Fruit fly (Drosophila melanogaster) whole organism, wandering third instar larva: ENCODE measurements around the gene mRNA-cap.
A peak's percentile ranks its signal among the peaks of the same experiment; 100 is the strongest.

ENCODE experiments used
- Abd-B ChIP-seq: fragments of >200 bp; optimal IDR thresholded peaks from 2 replicates; lab custom pipeline; 2017; ENCODE audit warnings: missing biosample characterization, missing genetic modification characterization
- CG32264 ChIP-seq: fragments of 200-800 bp; sonication (Bioruptor generic); optimal IDR thresholded peaks from 2 replicates; lab custom pipeline; 2016; ENCODE audit warnings: missing biosample characterization, missing genetic modification characterization
- CG9705 ChIP-seq: fragments of 200-800 bp; sonication (Bioruptor generic); optimal IDR thresholded peaks from 2 replicates; lab custom pipeline; 2018; ENCODE audit warnings: missing biosample characterization, mild to moderate bottlenecking, missing genetic modification characterization
- CrebA ChIP-seq: fragments of 200-800 bp; sonication (Bioruptor generic); optimal IDR thresholded peaks from 2 replicates; lab custom pipeline; 2016; ENCODE audit warnings: missing biosample characterization, mild to moderate bottlenecking, missing genetic modification characterization, borderline replicate concordance
- Dfd ChIP-seq: fragments of >200 bp; optimal IDR thresholded peaks from 2 replicates; lab custom pipeline; 2017; ENCODE audit warnings: missing biosample characterization, missing genetic modification characterization
- Dif ChIP-seq: fragments of 200-275, 200-300 bp; sonication (Bioruptor generic); optimal IDR thresholded peaks from 2 replicates; lab custom pipeline; 2018; ENCODE audit warnings: missing biosample characterization, missing genetic modification characterization; ENCODE audit not compliant: partially characterized antibody
- GATAd ChIP-seq: sonication (Bioruptor generic); optimal IDR thresholded peaks from 2 replicates; lab custom pipeline; 2016; ENCODE audit warnings: missing biosample characterization, missing genetic modification characterization
- HLH106 ChIP-seq: fragments of 200-800 bp; optimal IDR thresholded peaks from 3 replicates; lab custom pipeline; 2019; ENCODE audit warnings: missing biosample characterization, mild to moderate bottlenecking, missing genetic modification characterization, moderate library complexity
- Hr83 ChIP-seq: fragments of 200-300 bp; sonication (Bioruptor generic); optimal IDR thresholded peaks from 2 replicates; lab custom pipeline; 2016; ENCODE audit warnings: missing biosample characterization, mild to moderate bottlenecking, missing genetic modification characterization, moderate library complexity; ENCODE audit not compliant: poor library complexity, severe bottlenecking
- Mio ChIP-seq: sonication (Bioruptor generic); optimal IDR thresholded peaks from 2 replicates; lab custom pipeline; 2016; ENCODE audit warnings: missing biosample characterization, missing genetic modification characterization
- Myc ChIP-seq: fragments of >200 bp; optimal IDR thresholded peaks from 2 replicates; lab custom pipeline; 2017
- N ChIP-seq: fragments of >200 bp; optimal IDR thresholded peaks from 2 replicates; lab custom pipeline; 2018; ENCODE audit warnings: missing biosample characterization, missing external identifiers, missing genetic modification characterization
- OdsH ChIP-seq: fragments of 200-800 bp; sonication (Bioruptor generic); optimal IDR thresholded peaks from 2 replicates; lab custom pipeline; 2016; ENCODE audit warnings: missing biosample characterization, mild to moderate bottlenecking, missing genetic modification characterization
- Rel ChIP-seq, 2 experiments: fragments of 200-800 bp; sonication (Bioruptor generic) in 1 of 2; optimal IDR thresholded peaks; 2 replicates in 1 of 2; 3 replicates in 1 of 2; lab custom pipeline; 2016 to 2019; ENCODE audit warnings: mild to moderate bottlenecking in 2 of 2, missing biosample characterization in 2 of 2, missing genetic modification characterization in 2 of 2, moderate library complexity in 1 of 2
- Sp1 ChIP-seq: fragments of 200-800 bp; sonication (Bioruptor generic); optimal IDR thresholded peaks from 3 replicates; lab custom pipeline; 2019; ENCODE audit warnings: missing biosample characterization, mild to moderate bottlenecking, missing genetic modification characterization, moderate library complexity
- Vsx2 ChIP-seq: fragments of 200-300, 225-300 bp; sonication (Bioruptor generic); optimal IDR thresholded peaks from 2 replicates; lab custom pipeline; 2018; ENCODE audit warnings: missing biosample characterization, missing genetic modification characterization; ENCODE audit not compliant: partially characterized antibody
- br ChIP-seq: fragments of 200-800 bp; sonication (Bioruptor generic); optimal IDR thresholded peaks from 2 replicates; lab custom pipeline; 2016; ENCODE audit warnings: missing biosample characterization, missing genetic modification characterization
- dl ChIP-seq, 2 experiments: fragments of 175-275, 200-275 bp in 1 of 2; fragments of 200-275 bp in 1 of 2; sonication (Bioruptor generic); optimal IDR thresholded peaks; lab custom pipeline; 2018; ENCODE audit warnings: mild to moderate bottlenecking in 2 of 2, missing biosample characterization in 2 of 2, missing genetic modification characterization in 2 of 2, moderate library complexity in 2 of 2; ENCODE audit not compliant: partially characterized antibody in 2 of 2, insufficient read depth in 1 of 2
- dmrt93B ChIP-seq: fragments of 200-800 bp; sonication (Bioruptor generic); optimal IDR thresholded peaks from 2 replicates; lab custom pipeline; 2018; ENCODE audit warnings: missing biosample characterization, mild to moderate bottlenecking, missing genetic modification characterization
- dsf ChIP-seq: sonication (Bioruptor generic); optimal IDR thresholded peaks from 2 replicates; lab custom pipeline; 2016; ENCODE audit warnings: missing biosample characterization, missing genetic modification characterization, borderline replicate concordance
- ey ChIP-seq: fragments of 200-800 bp; sonication (Bioruptor generic); optimal IDR thresholded peaks from 2 replicates; lab custom pipeline; 2016; ENCODE audit warnings: missing biosample characterization, missing genetic modification characterization
- foxo ChIP-seq, 2 experiments: fragments of 200-800 bp; sonication (Bioruptor generic); optimal IDR thresholded peaks; 2 replicates in 1 of 2; 3 replicates in 1 of 2; lab custom pipeline; 2016 to 2017; ENCODE audit warnings: missing biosample characterization in 2 of 2, missing genetic modification characterization in 2 of 2
- fru ChIP-seq: fragments of 200-800 bp; sonication (Bioruptor generic); optimal IDR thresholded peaks from 3 replicates; lab custom pipeline; 2016; ENCODE audit warnings: missing biosample characterization, mild to moderate bottlenecking, missing genetic modification characterization
- h ChIP-seq: fragments of 200-800 bp; sonication (Bioruptor generic); optimal IDR thresholded peaks from 3 replicates; lab custom pipeline; 2016; ENCODE audit warnings: missing biosample characterization, mild to moderate bottlenecking, missing genetic modification characterization
- jim ChIP-seq: fragments of 175-275, 200-325 bp; sonication (Bioruptor generic); optimal IDR thresholded peaks from 2 replicates; lab custom pipeline; 2016; ENCODE audit warnings: missing biosample characterization, mild to moderate bottlenecking, missing genetic modification characterization
- lola ChIP-seq: fragments of >200 bp; optimal IDR thresholded peaks from 2 replicates; lab custom pipeline; 2017; ENCODE audit warnings: missing biosample characterization, missing genetic modification characterization
- pan ChIP-seq: fragments of >200 bp; optimal IDR thresholded peaks from 2 replicates; lab custom pipeline; 2017
- psq ChIP-seq: fragments of 200-800 bp; sonication (Bioruptor generic); optimal IDR thresholded peaks from 3 replicates; lab custom pipeline; 2017; ENCODE audit warnings: missing biosample characterization, mild to moderate bottlenecking, missing genetic modification characterization, moderate library complexity
- rgr ChIP-seq: fragments of 200-800 bp; sonication (Bioruptor generic); optimal IDR thresholded peaks from 3 replicates; lab custom pipeline; 2016; ENCODE audit warnings: missing biosample characterization, mild to moderate bottlenecking, missing genetic modification characterization
- sage ChIP-seq: fragments of 200-800 bp; sonication (Bioruptor generic); optimal IDR thresholded peaks from 2 replicates; lab custom pipeline; 2016; ENCODE audit warnings: missing biosample characterization, mild to moderate bottlenecking, missing genetic modification characterization
- sv ChIP-seq: fragments of 200-800 bp; sonication (Bioruptor generic); optimal IDR thresholded peaks from 3 replicates; lab custom pipeline; 2016; ENCODE audit warnings: missing biosample characterization, missing genetic modification characterization
- tai ChIP-seq: sonication (Bioruptor generic); optimal IDR thresholded peaks from 2 replicates; lab custom pipeline; 2016; ENCODE audit warnings: missing biosample characterization, missing genetic modification characterization
- usp ChIP-seq: fragments of >200 bp; optimal IDR thresholded peaks from 2 replicates; lab custom pipeline; 2017; ENCODE audit warnings: missing biosample characterization, missing genetic modification characterization
- woc ChIP-seq: sonication (Bioruptor generic); optimal IDR thresholded peaks from 2 replicates; lab custom pipeline; 2016; ENCODE audit warnings: missing biosample characterization, mild to moderate bottlenecking, missing genetic modification characterization

mRNA-cap gene

dm6 chrX:14214505-14215449 lies 27.8 kb downstream of the mRNA-cap start (continued):
- no peak for TF ChIP-seq ey (GFP tag; lab: Kevin White, UChicago)
- TF ChIP-seq rgr (GFP tag; lab: Kevin White, UChicago) = peak; percentile 41
- no peak for TF ChIP-seq pan (lab: Kevin White, UChicago)
- no peak for TF ChIP-seq N (GFP tag; lab: Kevin White, UChicago)
- no peak for TF ChIP-seq OdsH (GFP tag; lab: Kevin White, UChicago)
- no peak for TF ChIP-seq Vsx2 (GFP tag; lab: Kevin White, UChicago)
- no peak for TF ChIP-seq Rel (GFP tag; optimal IDR thresholded peaks at IDR 0.05; lab: Kevin White, UChicago)
- no peak for TF ChIP-seq Rel (tag; optimal IDR thresholded peaks at IDR 0.05; lab: Kevin White, UChicago)
- TF ChIP-seq, all 38 proteins: peak for 7

- no peak for TF ChIP-seq tai (GFP tag; lab: Kevin White, UChicago)
- TF ChIP-seq Dfd (GFP tag; lab: Kevin White, UChicago) = peak; percentile 81
- TF ChIP-seq CG32264 (GFP tag; lab: Kevin White, UChicago) = no peak
- no peak for TF ChIP-seq sage (GFP tag; lab: Kevin White, UChicago)
- TF ChIP-seq Dif (GFP tag; lab: Kevin White, UChicago) = no peak
- no peak for TF ChIP-seq psq (GFP tag; lab: Kevin White, UChicago)
- TF ChIP-seq OdsH (GFP tag; lab: Kevin White, UChicago) = no peak
Observed at dm6 chrX:14213509-14214154, 29.0 kb downstream of the mRNA-cap start.

dm6 chrX:14212147-14212792 lies 30.4 kb downstream of the mRNA-cap start:
- no peak for TF ChIP-seq CrebA
- TF ChIP-seq Sp1 = no peak
- TF ChIP-seq Dif (GFP tag; lab: Kevin White, UChicago) = peak; percentile 74
- no peak for TF ChIP-seq OdsH (GFP tag; lab: Kevin White, UChicago)
- TF ChIP-seq pan (lab: Kevin White, UChicago) = no peak
- TF ChIP-seq GATAd (GFP tag; lab: Kevin White, UChicago) = no peak
- no peak for TF ChIP-seq psq (GFP tag; lab: Kevin White, UChicago)
- no peak for TF ChIP-seq woc (GFP tag; lab: Kevin White, UChicago)
- TF ChIP-seq Vsx2 (GFP tag; lab: Kevin White, UChicago) = peak; percentile 53
- TF ChIP-seq sv = no peak
- no peak for TF ChIP-seq Myc (lab: Kevin White, UChicago)
- TF ChIP-seq sage (GFP tag; lab: Kevin White, UChicago) = no peak
- no peak for TF ChIP-seq foxo (GFP tag; optimal IDR thresholded peaks at IDR 0.05; lab: Kevin White, UChicago)
- TF ChIP-seq h (GFP tag; lab: Kevin White, UChicago) = no peak
- TF ChIP-seq jim (GFP tag; lab: Kevin White, UChicago) = no peak
- peak; percentile 54 to 85 for TF ChIP-seq dl (GFP tag; optimal IDR thresholded peaks at IDR 0.05; lab: Kevin White, UChicago; ENCODE audit: insufficient read depth in 1 of 2, partially characterized antibody in 2 of 2)

- TF ChIP-seq rgr (GFP tag; lab: Kevin White, UChicago) = no peak
- no peak for TF ChIP-seq tai (GFP tag; lab: Kevin White, UChicago)
- peak; percentile 2 for TF ChIP-seq h (GFP tag; lab: Kevin White, UChicago)
- no peak for TF ChIP-seq sv
- TF ChIP-seq fru = peak; percentile 31
- no peak for TF ChIP-seq OdsH (GFP tag; lab: Kevin White, UChicago)
- TF ChIP-seq dsf = no peak
- peak; percentile 66 for TF ChIP-seq Dif (GFP tag; lab: Kevin White, UChicago)
- TF ChIP-seq jim (GFP tag; lab: Kevin White, UChicago) = no peak
- no peak for TF ChIP-seq CG32264 (GFP tag; lab: Kevin White, UChicago)
- no peak for TF ChIP-seq pan (lab: Kevin White, UChicago)
- TF ChIP-seq ey (GFP tag; lab: Kevin White, UChicago) = no peak
- TF ChIP-seq Vsx2 (GFP tag; lab: Kevin White, UChicago) = peak; percentile 24
- no peak for TF ChIP-seq Abd-B (GFP tag; lab: Kevin White, UChicago)
- peak; percentile 55 for TF ChIP-seq psq (GFP tag; lab: Kevin White, UChicago)
- TF ChIP-seq Hr83 = no peak
- TF ChIP-seq Sp1 = no peak
- TF ChIP-seq CrebA = peak; percentile 29
- TF ChIP-seq sage (GFP tag; lab: Kevin White, UChicago) = no peak
- no peak for TF ChIP-seq dmrt93B (GFP tag; lab: Kevin White, UChicago)
- no peak for TF ChIP-seq lola (GFP tag; lab: Kevin White, UChicago)
- no peak for TF ChIP-seq HLH106 (tag; lab: Kevin White, UChicago)
- TF ChIP-seq Mio (GFP tag; lab: Kevin White, UChicago) = no peak
- TF ChIP-seq usp = no peak
- TF ChIP-seq foxo (GFP tag; optimal IDR thresholded peaks at IDR 0.05; lab: Kevin White, UChicago) = peak in 1 of 2 experiments; percentile 7
- no peak for TF ChIP-seq Myc (lab: Kevin White, UChicago)
- TF ChIP-seq br (GFP tag; lab: Kevin White, UChicago) = no peak
- TF ChIP-seq CG9705 (GFP tag; lab: Kevin White, UChicago) = no peak
Observed at dm6 chrX:14211250-14211944, 31.2 kb downstream of the mRNA-cap start.
